Fruit fly (Drosophila melanogaster) whole organism, wandering third instar larva: ENCODE results near the gene CG6000.

Experiments used
- CrebA ChIP-seq: fragments of 200-800 bp; sonication (Bioruptor generic); optimal IDR thresholded peaks from 2 replicates; lab custom pipeline; 2016; ENCODE audit warnings: missing biosample characterization, mild to moderate bottlenecking, missing genetic modification characterization, borderline replicate concordance
- HLH106 ChIP-seq: fragments of 200-800 bp; optimal IDR thresholded peaks from 3 replicates; lab custom pipeline; 2019; ENCODE audit warnings: missing biosample characterization, mild to moderate bottlenecking, missing genetic modification characterization, moderate library complexity
- Hr78 ChIP-seq: fragments of >200 bp; optimal IDR thresholded peaks from 2 replicates; lab custom pipeline; 2017; ENCODE audit warnings: missing biosample characterization, missing genetic modification characterization
- Mio ChIP-seq: sonication (Bioruptor generic); optimal IDR thresholded peaks from 2 replicates; lab custom pipeline; 2016; ENCODE audit warnings: missing biosample characterization, missing genetic modification characterization
- Myc ChIP-seq: fragments of >200 bp; optimal IDR thresholded peaks from 2 replicates; lab custom pipeline; 2017
- Sp1 ChIP-seq: fragments of 200-800 bp; sonication (Bioruptor generic); optimal IDR thresholded peaks from 3 replicates; lab custom pipeline; 2019; ENCODE audit warnings: missing biosample characterization, mild to moderate bottlenecking, missing genetic modification characterization, moderate library complexity
- Vsx2 ChIP-seq: fragments of 200-300, 225-300 bp; sonication (Bioruptor generic); optimal IDR thresholded peaks from 2 replicates; lab custom pipeline; 2018; ENCODE audit warnings: missing biosample characterization, missing genetic modification characterization; ENCODE audit not compliant: partially characterized antibody
- br ChIP-seq: fragments of 200-800 bp; sonication (Bioruptor generic); optimal IDR thresholded peaks from 2 replicates; lab custom pipeline; 2016; ENCODE audit warnings: missing biosample characterization, missing genetic modification characterization
- h ChIP-seq: fragments of 200-800 bp; sonication (Bioruptor generic); optimal IDR thresholded peaks from 3 replicates; lab custom pipeline; 2016; ENCODE audit warnings: missing biosample characterization, mild to moderate bottlenecking, missing genetic modification characterization
- psq ChIP-seq: fragments of 200-800 bp; sonication (Bioruptor generic); optimal IDR thresholded peaks from 3 replicates; lab custom pipeline; 2017; ENCODE audit warnings: missing biosample characterization, mild to moderate bottlenecking, missing genetic modification characterization, moderate library complexity
- usp ChIP-seq: fragments of >200 bp; optimal IDR thresholded peaks from 2 replicates; lab custom pipeline; 2017; ENCODE audit warnings: missing biosample characterization, missing genetic modification characterization
- woc ChIP-seq: sonication (Bioruptor generic); optimal IDR thresholded peaks from 2 replicates; lab custom pipeline; 2016; ENCODE audit warnings: missing biosample characterization, mild to moderate bottlenecking, missing genetic modification characterization

dm6 chr3R:24038736-24039556, 15.2 kb upstream of the CG6000 start, which contains the start of gene Miro:
- TF ChIP-seq h (peak; percentile 66), psq (peak; percentile 39), CrebA (GFP tag; lab: Kevin White, UChicago) (no peak), Myc (lab: Kevin White, UChicago) (no peak), Sp1 (peak; percentile 36), usp (GFP tag; lab: Kevin White, UChicago) (no peak), woc (GFP tag; lab: Kevin White, UChicago) (no peak), Mio (no peak), HLH106 (tag; lab: Kevin White, UChicago) (no peak), Vsx2 (GFP tag; lab: Kevin White, UChicago) (no peak), Hr78 (GFP tag; lab: Kevin White, UChicago) (no peak), br (GFP tag; lab: Kevin White, UChicago) (peak; percentile 70)
